Fruit fly (Drosophila melanogaster) whole organism, embryonic: ENCODE data around the gene Syt14.

ENCODE experiments used
- ATbp ChIP-seq: fragments of 200-800 bp; sonication (Bioruptor generic); optimal IDR thresholded peaks from 2 replicates; lab custom pipeline; 2017; ENCODE audit warnings: missing biosample characterization, mild to moderate bottlenecking, missing genetic modification characterization, missing genetic modification reagents
- CG10543 ChIP-seq: fragments of 200-800 bp; sonication (Bioruptor generic); optimal IDR thresholded peaks from 3 replicates; lab custom pipeline; 2017; ENCODE audit warnings: missing biosample characterization, mild to moderate bottlenecking, missing genetic modification characterization, moderate library complexity
- CG10959 ChIP-seq: fragments of 200-800 bp; sonication (Bioruptor generic); IDR thresholded peaks from 2 replicates; pipeline ENCODE4 v1.3.6; 2022; ENCODE audit warnings: missing biosample characterization, missing genetic modification characterization
- CG12659 ChIP-seq: fragments of 200-800 bp; sonication (Bioruptor generic); optimal IDR thresholded peaks from 3 replicates; lab custom pipeline; 2017; ENCODE audit warnings: mild to moderate bottlenecking, missing biosample characterization, missing genetic modification reagents, missing genetic modification characterization
- CG15479 ChIP-seq: fragments of 200-800 bp; sonication (Bioruptor generic); optimal IDR thresholded peaks from 3 replicates; lab custom pipeline; 2019; ENCODE audit warnings: missing biosample characterization, mild to moderate bottlenecking, missing genetic modification characterization, moderate library complexity
- CG15601 ChIP-seq: fragments of 200-800 bp; sonication (Bioruptor generic); optimal IDR thresholded peaks from 3 replicates; lab custom pipeline; 2019; ENCODE audit warnings: missing biosample characterization, mild to moderate bottlenecking, missing genetic modification characterization, moderate library complexity
- CG17186 ChIP-seq: fragments of 200-800 bp; sonication (Bioruptor generic); optimal IDR thresholded peaks from 3 replicates; lab custom pipeline; 2017; ENCODE audit warnings: missing biosample characterization, missing genetic modification reagents, missing genetic modification characterization
- CG1832 ChIP-seq: fragments of 200-800 bp; sonication (Bioruptor generic); optimal IDR thresholded peaks from 2 replicates; lab custom pipeline; 2017; ENCODE audit warnings: missing biosample characterization, mild to moderate bottlenecking, missing genetic modification characterization, inconsistent platforms
- CG2129 ChIP-seq: fragments of 200-800 bp; sonication (Bioruptor generic); IDR thresholded peaks from 2 replicates; pipeline ENCODE4 v1.3.6; 2022; ENCODE audit warnings: missing biosample characterization, missing genetic modification characterization; ENCODE audit not compliant: partially characterized antibody
- CG2889 ChIP-seq: fragments of 200-800 bp; sonication (Bioruptor generic); IDR thresholded peaks from 3 replicates; pipeline ENCODE4 v1.3.6; 2022; ENCODE audit warnings: missing biosample characterization, missing genetic modification characterization
- CG42726 ChIP-seq: fragments of 200-800 bp; sonication (Bioruptor generic); IDR thresholded peaks from 2 replicates; pipeline ENCODE4 v1.3.6; 2022; ENCODE audit warnings: missing biosample characterization, missing genetic modification characterization; ENCODE audit not compliant: partially characterized antibody
- CG4854 ChIP-seq: fragments of 200-800 bp; sonication (Bioruptor generic); optimal IDR thresholded peaks from 2 replicates; lab custom pipeline; 2016; ENCODE audit warnings: missing biosample characterization, missing genetic modification characterization, inconsistent platforms
- CG6791 ChIP-seq: fragments of 200-800 bp; sonication (Bioruptor generic); IDR thresholded peaks from 3 replicates; pipeline ENCODE4 v1.3.6; 2022; ENCODE audit warnings: missing biosample characterization, missing genetic modification characterization; ENCODE audit not compliant: partially characterized antibody
- CG7271 ChIP-seq: fragments of 200-800 bp; sonication (Bioruptor generic); optimal IDR thresholded peaks from 2 replicates; lab custom pipeline; 2018; ENCODE audit warnings: missing biosample characterization, mild to moderate bottlenecking, missing genetic modification characterization, moderate library complexity
- CG8478 ChIP-seq: fragments of >200 bp; optimal IDR thresholded peaks from 2 replicates; lab custom pipeline; 2018
- CG8924 ChIP-seq: fragments of 200-800 bp; optimal IDR thresholded peaks from 3 replicates; lab custom pipeline; 2019; ENCODE audit warnings: missing biosample characterization, mild to moderate bottlenecking, missing genetic modification characterization, moderate library complexity
- CTCF ChIP-seq: fragments of 200-800 bp; sonication (Bioruptor generic); optimal IDR thresholded peaks from 2 replicates; lab custom pipeline; 2017; ENCODE audit warnings: missing biosample characterization, mild to moderate bottlenecking, missing genetic modification characterization, moderate library complexity
- D ChIP-seq, 2 experiments: fragments of 200-800 bp in 1 of 2; fragments of >200 bp in 1 of 2; sonication (Bioruptor generic) in 1 of 2; optimal IDR thresholded peaks; 2 replicates in 1 of 2; 3 replicates in 1 of 2; lab custom pipeline; 2017; ENCODE audit warnings: mild to moderate bottlenecking in 1 of 2, missing biosample characterization in 1 of 2, missing genetic modification characterization in 1 of 2, missing genetic modification reagents in 1 of 2
- Dek ChIP-seq: fragments of 200-800 bp; sonication (Bioruptor generic); optimal IDR thresholded peaks from 3 replicates; lab custom pipeline; 2019; ENCODE audit warnings: missing biosample characterization, mild to moderate bottlenecking, missing genetic modification characterization, moderate library complexity
- Dp ChIP-seq: fragments of 200-800 bp; sonication (Bioruptor generic); optimal IDR thresholded peaks from 2 replicates; lab custom pipeline; 2018; ENCODE audit warnings: missing biosample characterization, mild to moderate bottlenecking, missing genetic modification characterization, moderate library complexity
- Ets65A ChIP-seq: fragments of 200-800 bp; sonication (Bioruptor generic); peaks from one replicate; lab custom pipeline; 2016; ENCODE audit warnings: missing biosample characterization, missing genetic modification characterization
- HLH4C ChIP-seq: fragments of 200-800 bp; sonication (Bioruptor generic); IDR thresholded peaks from 3 replicates; pipeline ENCODE4 v1.3.6; 2022; ENCODE audit warnings: missing biosample characterization, missing genetic modification characterization; ENCODE audit not compliant: partially characterized antibody
- Hr39 ChIP-seq: fragments of >200 bp; optimal IDR thresholded peaks from 2 replicates; lab custom pipeline; 2017
- Mad ChIP-seq: fragments of 200-800 bp; sonication (Bioruptor generic); optimal IDR thresholded peaks from 2 replicates; lab custom pipeline; 2016; ENCODE audit warnings: missing biosample characterization, missing genetic modification characterization
- Sry-δ ChIP-seq: fragments of 200-800 bp; sonication (Bioruptor generic); optimal IDR thresholded peaks from 2 replicates; lab custom pipeline; 2016; ENCODE audit warnings: missing biosample characterization, missing genetic modification characterization
- Trl ChIP-seq, 3 experiments: fragments of >200 bp in 2 of 3; fragments of 200-800 bp in 1 of 3; sonication (Bioruptor generic) in 1 of 3; optimal IDR thresholded peaks; 2 replicates in 1 of 3; 3 replicates in 2 of 3; lab custom pipeline; 2016 to 2017; ENCODE audit warnings: missing biosample characterization in 1 of 3, missing genetic modification characterization in 1 of 3
- Vsx1 ChIP-seq: fragments of 200-800 bp; sonication (Bioruptor generic); optimal IDR thresholded peaks from 2 replicates; lab custom pipeline; 2017; ENCODE audit warnings: missing biosample characterization, mild to moderate bottlenecking, missing genetic modification characterization, missing genetic modification reagents
- bbx ChIP-seq: fragments of 200-800 bp; sonication (Bioruptor generic); IDR thresholded peaks from 2 replicates; pipeline ENCODE4 v1.3.6; 2022; ENCODE audit warnings: missing biosample characterization, missing genetic modification characterization; ENCODE audit not compliant: partially characterized antibody
- br ChIP-seq: fragments of >200 bp; optimal IDR thresholded peaks from 2 replicates; lab custom pipeline; 2017
- bsh ChIP-seq, 2 experiments: fragments of 200-800 bp; sonication (Bioruptor generic); optimal IDR thresholded peaks; 2 replicates each; lab custom pipeline; 2017 to 2018; ENCODE audit warnings: mild to moderate bottlenecking in 2 of 2, missing biosample characterization in 2 of 2, missing genetic modification characterization in 2 of 2, moderate library complexity in 1 of 2
- cad ChIP-seq: fragments of >200 bp; optimal IDR thresholded peaks from 2 replicates; lab custom pipeline; 2017; ENCODE audit warnings: missing biosample characterization, missing genetic modification characterization
- croc ChIP-seq: fragments of 200-800 bp; sonication (Bioruptor generic); conservative IDR thresholded peaks from 3 replicates; pipeline ENCODE4 v1.3.6; 2022; ENCODE audit warnings: missing biosample characterization, missing genetic modification characterization
- dm ChIP-seq: fragments of 200-800 bp; sonication (Bioruptor generic); optimal IDR thresholded peaks from 3 replicates; lab custom pipeline; 2016; ENCODE audit warnings: missing biosample characterization, missing genetic modification characterization
- gsb-n ChIP-seq: fragments of 200-800 bp; sonication (Bioruptor generic); optimal IDR thresholded peaks from 3 replicates; lab custom pipeline; 2018; ENCODE audit warnings: missing biosample characterization, mild to moderate bottlenecking, missing genetic modification characterization
- hbn ChIP-seq: fragments of 200-800 bp; sonication (Bioruptor generic); IDR thresholded peaks from 2 replicates; pipeline ENCODE4 v1.3.6; 2022; ENCODE audit warnings: missing biosample characterization, missing genetic modification characterization; ENCODE audit not compliant: partially characterized antibody
- hth ChIP-seq: fragments of >200 bp; optimal IDR thresholded peaks from 2 replicates; lab custom pipeline; 2017; ENCODE audit warnings: inconsistent platforms
- insv ChIP-seq, 2 experiments: fragments of 200-800 bp; sonication (Bioruptor generic); optimal IDR thresholded peaks; 3 replicates each; lab custom pipeline; 2016 to 2018; ENCODE audit warnings: missing biosample characterization in 2 of 2, missing genetic modification characterization in 2 of 2
- nerfin-1 ChIP-seq: fragments of 200-800 bp; sonication (Bioruptor generic); optimal IDR thresholded peaks from 3 replicates; lab custom pipeline; 2019; ENCODE audit warnings: missing biosample characterization, mild to moderate bottlenecking, missing genetic modification characterization, moderate library complexity
- onecut ChIP-seq: fragments of 200-800 bp; sonication (Bioruptor generic); IDR thresholded peaks from 2 replicates; pipeline ENCODE4 v1.3.6; 2022; ENCODE audit warnings: missing biosample characterization, missing genetic modification characterization
- pnt ChIP-seq: fragments of 200-800 bp; sonication (Bioruptor generic); optimal IDR thresholded peaks from 3 replicates; lab custom pipeline; 2016; ENCODE audit warnings: missing biosample characterization, missing genetic modification characterization
- pum ChIP-seq: fragments of 200-800 bp; sonication (Bioruptor generic); optimal IDR thresholded peaks from 2 replicates; lab custom pipeline; 2016; ENCODE audit warnings: missing biosample characterization, missing genetic modification characterization
- repo ChIP-seq: fragments of 200-800 bp; sonication (Bioruptor generic); optimal IDR thresholded peaks from 2 replicates; lab custom pipeline; 2016; ENCODE audit warnings: missing biosample characterization, missing genetic modification characterization
- ro ChIP-seq: fragments of 200-800 bp; sonication (Bioruptor generic); IDR thresholded peaks from 2 replicates; pipeline ENCODE4 v1.3.6; 2022; ENCODE audit warnings: missing biosample characterization, missing genetic modification characterization
- shn ChIP-seq: fragments of 200-800 bp; sonication (Bioruptor generic); optimal IDR thresholded peaks from 3 replicates; lab custom pipeline; 2016; ENCODE audit warnings: missing biosample characterization, missing genetic modification characterization
- slbo ChIP-seq: fragments of 200-800 bp; sonication (Bioruptor generic); IDR thresholded peaks from 2 replicates; pipeline ENCODE4 v1.3.6; 2022; ENCODE audit warnings: missing biosample characterization, missing genetic modification characterization
- tll ChIP-seq, 2 experiments: fragments of 200-800 bp in 1 of 2; fragments of >200 bp in 1 of 2; sonication (Bioruptor generic) in 1 of 2; optimal IDR thresholded peaks; 2 replicates each; lab custom pipeline; 2017 to 2019; ENCODE audit warnings: missing biosample characterization in 2 of 2, missing genetic modification characterization in 2 of 2, mild to moderate bottlenecking in 1 of 2, moderate library complexity in 1 of 2
- twi ChIP-seq: fragments of 200-800 bp; optimal IDR thresholded peaks from 2 replicates; lab custom pipeline; 2019; ENCODE audit warnings: missing biosample characterization, mild to moderate bottlenecking, missing genetic modification characterization, moderate library complexity
- vvl ChIP-seq: fragments of 200-800 bp; sonication (Bioruptor generic); IDR thresholded peaks from 2 replicates; pipeline ENCODE4 v1.3.6; 2022; ENCODE audit warnings: missing biosample characterization, missing genetic modification characterization
- wdn ChIP-seq: fragments of 200-800 bp; sonication (Bioruptor generic); IDR thresholded peaks from 2 replicates; pipeline ENCODE4 v1.3.6; 2022; ENCODE audit warnings: missing biosample characterization, missing genetic modification characterization
- z ChIP-seq: fragments of 200-800 bp; sonication (Bioruptor generic); IDR thresholded peaks from 3 replicates; pipeline ENCODE4 v1.3.6; 2022; ENCODE audit warnings: missing biosample characterization, missing genetic modification characterization
- zen ChIP-seq: fragments of 200-800 bp; sonication (Bioruptor generic); optimal IDR thresholded peaks from 3 replicates; lab custom pipeline; 2018; ENCODE audit warnings: missing biosample characterization, mild to moderate bottlenecking, missing genetic modification characterization, moderate library complexity
- zen2 ChIP-seq: fragments of 200-800 bp; sonication (Bioruptor generic); IDR thresholded peaks from 3 replicates; pipeline ENCODE4 v1.3.6; 2022; ENCODE audit warnings: missing biosample characterization, missing genetic modification characterization; ENCODE audit not compliant: partially characterized antibody

The Syt14 gene

DNA sequence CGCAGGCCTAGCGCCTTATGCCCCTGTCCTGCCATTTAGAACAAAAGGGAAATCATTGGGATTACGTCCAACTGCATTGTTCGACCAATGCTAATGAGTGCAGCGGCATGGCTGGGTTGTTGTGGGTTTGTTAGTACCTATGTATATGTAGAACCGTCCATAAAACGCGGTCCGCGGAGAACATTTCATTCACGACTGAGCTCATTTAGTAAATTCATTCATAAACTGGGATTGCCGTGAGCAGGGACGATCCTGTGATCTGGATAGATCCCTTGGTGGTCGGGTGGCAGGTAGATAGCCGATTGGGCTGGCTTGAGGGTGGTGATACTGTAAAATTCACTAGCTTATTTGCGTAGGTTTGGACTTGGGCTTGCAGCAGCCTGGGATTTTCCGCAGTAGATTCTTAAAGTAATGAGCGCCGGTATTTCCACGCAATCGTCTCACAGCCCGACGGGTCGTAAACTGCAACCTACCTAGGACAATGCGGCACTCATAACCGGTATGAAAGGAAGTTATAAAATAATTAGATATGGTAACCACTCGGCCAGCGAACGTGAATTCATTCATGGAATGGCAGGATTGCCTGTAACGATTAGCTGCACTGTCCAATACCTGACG, 29.4 kb upstream of the Syt14 start:
- no peak for TF ChIP-seq Dek (tag; lab: Kevin White, UChicago)
- peak in 1 of 2 experiments; percentile 92 for TF ChIP-seq tll (GFP tag; optimal IDR thresholded peaks at IDR 0.05; lab: Kevin White, UChicago)
- TF ChIP-seq CTCF (GFP tag; lab: Kevin White, UChicago) = no peak
- TF ChIP-seq cad (GFP tag; lab: Kevin White, UChicago) = peak; percentile 97
- TF ChIP-seq hbn = no peak
- TF ChIP-seq CG12659 (GFP tag; lab: Kevin White, UChicago) = no peak
- TF ChIP-seq twi (tag; lab: Kevin White, UChicago) = peak; percentile 18
- TF ChIP-seq Ets65A (GFP tag; lab: Kevin White, UChicago) = peak; percentile 65
- peak; percentile 83 for TF ChIP-seq zen (tag; lab: Kevin White, UChicago)
- no peak for TF ChIP-seq CG15601 (tag; lab: Kevin White, UChicago)
- no peak for TF ChIP-seq repo (GFP tag; lab: Kevin White, UChicago)
- TF ChIP-seq Trl (optimal IDR thresholded peaks at IDR 0.05; lab: Kevin White, UChicago) = no peak
- no peak for TF ChIP-seq Trl (GFP tag; optimal IDR thresholded peaks at IDR 0.05; lab: Kevin White, UChicago)
- no peak for TF ChIP-seq br (lab: Kevin White, UChicago)
- TF ChIP-seq hth (lab: Kevin White, UChicago) = no peak
- TF ChIP-seq vvl (GFP tag; lab: Robert Waterston, UW) = no peak
- no peak for TF ChIP-seq CG8924 (tag; lab: Kevin White, UChicago)
- TF ChIP-seq Vsx1 = no peak
- peak; percentile 91 for TF ChIP-seq D (optimal IDR thresholded peaks at IDR 0.05; lab: Kevin White, UChicago)
- TF ChIP-seq D (GFP tag; optimal IDR thresholded peaks at IDR 0.05; lab: Kevin White, UChicago) = no peak
- no peak for TF ChIP-seq bbx
- TF ChIP-seq shn (GFP tag; lab: Kevin White, UChicago) = no peak
- no peak for TF ChIP-seq CG10959 (GFP tag; lab: Robert Waterston, UW)
- no peak for TF ChIP-seq CG17186 (GFP tag; lab: Kevin White, UChicago)
- TF ChIP-seq onecut (GFP tag; lab: Robert Waterston, UW) = no peak
- no peak for TF ChIP-seq z (GFP tag; lab: Robert Waterston, UW)
- TF ChIP-seq zen2 (GFP tag; lab: Robert Waterston, UW) = no peak
- TF ChIP-seq CG7271 (tag; lab: Kevin White, UChicago) = peak; percentile 63
- no peak for TF ChIP-seq bsh (GFP tag; optimal IDR thresholded peaks at IDR 0.05; lab: Kevin White, UChicago)
- no peak for TF ChIP-seq CG10543 (GFP tag; lab: Kevin White, UChicago)
- TF ChIP-seq ro (GFP tag; lab: Robert Waterston, UW) = no peak
- TF ChIP-seq pnt (GFP tag; lab: Kevin White, UChicago) = no peak
- no peak for TF ChIP-seq Sry-δ
- peak; percentile 98 for TF ChIP-seq CG15479 (GFP tag; lab: Kevin White, UChicago)
- TF ChIP-seq CG42726 = no peak
- no peak for TF ChIP-seq CG4854 (GFP tag; lab: Kevin White, UChicago)
- TF ChIP-seq ATbp = no peak
- TF ChIP-seq wdn (GFP tag; lab: Robert Waterston, UW) = no peak

DNA sequence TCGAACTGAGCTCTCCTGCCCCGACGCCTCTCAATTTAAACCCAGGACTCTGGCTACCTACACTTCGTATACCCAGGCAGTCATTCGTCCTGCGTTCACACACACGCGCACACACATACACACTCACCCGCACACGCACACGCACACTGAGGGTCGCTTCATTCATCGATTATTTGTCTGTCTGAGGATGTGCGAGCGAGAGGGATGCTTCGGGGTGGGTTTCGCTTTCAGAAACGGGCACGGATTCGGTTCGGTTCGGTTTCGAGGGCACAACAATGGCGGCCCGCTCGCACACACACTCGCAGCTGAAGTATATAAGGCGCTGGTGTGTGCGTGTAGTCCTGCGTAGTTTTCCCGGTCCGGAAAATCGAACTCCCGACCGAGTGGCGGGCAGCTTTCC, 27.8 kb upstream of the Syt14 start, which contains the start of gene hkb:
Gene hkb (minus strand): TSS at position 11 of the 400 bp plus-strand sequence.
- no peak for TF ChIP-seq HLH4C (GFP tag; lab: Robert Waterston, UW)
- no peak for TF ChIP-seq Dp
- TF ChIP-seq CG2889 = no peak
- no peak for TF ChIP-seq croc (GFP tag; lab: Robert Waterston, UW)
- TF ChIP-seq dm (GFP tag; lab: Kevin White, UChicago) = no peak
- no peak for TF ChIP-seq insv (GFP tag; optimal IDR thresholded peaks at IDR 0.05; lab: Kevin White, UChicago)
- TF ChIP-seq Hr39 = peak; percentile 83
- TF ChIP-seq CG1832 = peak; percentile 81
- TF ChIP-seq CG8478 = peak; percentile 24
- TF ChIP-seq CG6791 (GFP tag; lab: Robert Waterston, UW) = 0 out of 3 replicates have a peak, but pooled peaks have one; percentile 10
- peak; percentile 89 for TF ChIP-seq gsb-n
- no peak for TF ChIP-seq CG2129 (GFP tag; lab: Robert Waterston, UW)
- no peak for TF ChIP-seq Mad
- no peak for TF ChIP-seq nerfin-1 (tag; lab: Kevin White, UChicago)
- TF ChIP-seq slbo (GFP tag; lab: Robert Waterston, UW) = no peak
- TF ChIP-seq pum (GFP tag; lab: Kevin White, UChicago) = no peak
